Worm (Caenorhabditis elegans): ENCODE results near the gene hoe-1.

ce11 chrIV:4776501-4776900 lies 32.4 kb upstream of the hoe-1 start:
- TF ChIP-seq nhr-12 (tag; optimal IDR thresholded peaks at IDR 0.05) (no peak), skn-1 (tag; optimal IDR thresholded peaks at IDR 0.05) (no peak), mab-9 (GFP tag; IDR thresholded peaks at IDR 0.05) (no peak), nhr-77 (tag; optimal IDR thresholded peaks at IDR 0.05) (no peak)
